Worm (Caenorhabditis elegans): ENCODE measurements around the gene lips-10.

lips-10 gene

ce11 chrII:8444007-8444406 is 5.0 kb downstream of the lips-10 start, which contains the start of gene evl-20:
Gene evl-20, plus strand, starts transcription at chrII:8444307.
- TF ChIP-seq ceh-14 (tag; optimal IDR thresholded peaks at IDR 0.05) (no peak), madf-2 (tag; optimal IDR thresholded peaks at IDR 0.05) (no peak), elt-4 (tag; optimal IDR thresholded peaks at IDR 0.05) (no peak), pha-2 (tag; optimal IDR thresholded peaks at IDR 0.05) (no peak), unc-42 (tag; optimal IDR thresholded peaks at IDR 0.05) (no peak), pros-1 (tag; optimal IDR thresholded peaks at IDR 0.05) (no peak), unc-86 (tag; optimal IDR thresholded peaks at IDR 0.05) (no peak), ceh-34 (tag; optimal IDR thresholded peaks at IDR 0.05) (no peak), pqm-1 (tag; optimal IDR thresholded peaks at IDR 0.05) (no peak), hlh-30 (tag; optimal IDR thresholded peaks at IDR 0.05; ENCODE audit: insufficient read depth) (no peak)

DNA sequence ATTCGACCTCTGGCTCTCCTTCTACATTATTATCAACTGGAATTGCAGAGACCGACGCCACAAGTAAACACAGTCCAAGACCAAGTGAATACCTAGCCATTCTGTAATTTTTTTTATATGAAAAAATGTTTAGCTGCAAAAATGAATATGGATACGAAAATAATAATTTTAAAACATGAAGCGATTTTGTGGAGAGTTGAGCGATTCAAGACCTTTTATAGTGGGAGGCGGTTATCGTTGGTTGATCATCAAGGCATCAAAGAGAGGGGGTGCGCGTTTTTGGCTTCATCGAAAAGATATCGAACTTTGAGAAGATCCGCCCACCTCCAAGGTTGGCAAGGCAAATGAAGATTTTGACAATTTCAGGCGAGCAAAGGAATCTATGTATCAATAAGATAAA is 7.8 kb downstream of the lips-10 start, which contains the start of gene cut-3:
TSS of gene cut-3 (minus strand) at position 101 of the 400 bp plus-strand sequence.
- no peak for TF ChIP-seq pha-2 (tag; optimal IDR thresholded peaks at IDR 0.05)
- no peak for TF ChIP-seq gmeb-2 (tag; optimal IDR thresholded peaks at IDR 0.05)

- TF ChIP-seq hlh-8 (tag; optimal IDR thresholded peaks at IDR 0.05) (no peak), ceh-9 (tag; optimal IDR thresholded peaks at IDR 0.05) (no peak), pqm-1 (tag; optimal IDR thresholded peaks at IDR 0.05) (no peak), ceh-18 (tag; optimal IDR thresholded peaks at IDR 0.05) (no peak), ceh-22 (tag; optimal IDR thresholded peaks at IDR 0.05) (no peak)
Measured at ce11 chrII:8449660-8450118, 10.7 kb downstream of the lips-10 start, which contains the start of gene F22B5.4. Gene F22B5.4, plus strand, starts transcription at chrII:8449710.

DNA sequence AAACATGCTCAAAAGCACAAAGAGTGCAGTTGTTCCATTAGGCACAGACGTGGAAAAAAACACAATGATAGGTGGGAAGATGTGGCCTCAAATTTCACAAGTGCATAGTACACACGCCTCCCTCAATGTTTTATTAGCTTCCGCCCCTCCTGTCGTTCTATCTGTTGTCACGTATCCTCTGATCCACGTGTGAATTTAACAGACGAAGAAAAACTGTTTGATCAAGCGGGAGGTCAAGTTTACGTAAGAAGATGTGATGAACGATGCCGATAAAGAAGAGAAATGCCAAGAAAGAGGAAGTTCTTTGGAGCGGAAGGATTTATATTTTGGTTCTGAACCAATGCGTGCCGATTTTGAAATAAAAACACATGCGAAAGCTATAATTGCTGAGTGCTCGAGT is 11.8 kb downstream of the lips-10 start:
- TF ChIP-seq che-1 (tag; optimal IDR thresholded peaks at IDR 0.05) (no peak), unc-86 (tag; optimal IDR thresholded peaks at IDR 0.05) (no peak), C08G9.2 (tag; optimal IDR thresholded peaks at IDR 0.05) (no peak), unc-42 (tag; optimal IDR thresholded peaks at IDR 0.05) (no peak), pros-1 (tag; optimal IDR thresholded peaks at IDR 0.05) (no peak), zip-5 (tag; optimal IDR thresholded peaks at IDR 0.05) (no peak), hlh-8 (tag; optimal IDR thresholded peaks at IDR 0.05) (no peak), pha-2 (tag; optimal IDR thresholded peaks at IDR 0.05) (no peak)

- TF ChIP-seq T23F11.4 (GFP tag; optimal IDR thresholded peaks at IDR 0.05) (no peak), ceh-2 (tag; optimal IDR thresholded peaks at IDR 0.05) (no peak), gmeb-2 (tag; optimal IDR thresholded peaks at IDR 0.05) (no peak), rnt-1 (tag; optimal IDR thresholded peaks at IDR 0.05) (no peak), ttx-3 (tag; optimal IDR thresholded peaks at IDR 0.05) (no peak)
Measured at ce11 chrII:8451425-8451824, 12.5 kb downstream of the lips-10 start.

- TF ChIP-seq madf-2 (tag; optimal IDR thresholded peaks at IDR 0.05) (no peak), ama-1 (optimal IDR thresholded peaks at IDR 0.05) (no peak), pqm-1 (tag; optimal IDR thresholded peaks at IDR 0.05) (no peak), ceh-9 (tag; optimal IDR thresholded peaks at IDR 0.05) (no peak), pros-1 (tag; optimal IDR thresholded peaks at IDR 0.05) (no peak), hlh-6 (tag; optimal IDR thresholded peaks at IDR 0.05) (no peak), ceh-31 (tag; optimal IDR thresholded peaks at IDR 0.05) (no peak), ceh-30 (tag; optimal IDR thresholded peaks at IDR 0.05) (no peak)
Measured at ce11 chrII:8454513-8454912, 15.5 kb downstream of the lips-10 start, which contains the start of gene F22B5.5. Gene F22B5.5, minus strand, starts transcription at chrII:8454613.

- TF ChIP-seq hlh-15 (tag; optimal IDR thresholded peaks at IDR 0.05): no peak
- TF ChIP-seq fkh-6 (tag; optimal IDR thresholded peaks at IDR 0.05): no peak
Measured at ce11 chrII:8456094-8456493, 17.1 kb downstream of the lips-10 start, which contains the start of gene F22B5.6. Gene F22B5.6, minus strand, starts transcription at chrII:8456194.
